Worm (Caenorhabditis elegans): ENCODE results near the gene T16A9.5.
"Not testable (repeated sequence)": the region's sequence is repeated elsewhere in the genome, so short reads cannot be mapped to it uniquely, and the experiment has no call there.

ce11 chrV:14203809-14204208, 11.2 kb downstream of the T16A9.5 start:
- TF ChIP-seq repo-1 (tag; optimal IDR thresholded peaks at IDR 0.05); K12H6.12 (tag; optimal IDR thresholded peaks at IDR 0.05); athp-1 (tag; optimal IDR thresholded peaks at IDR 0.05); ztf-6 (GFP tag; IDR thresholded peaks at IDR 0.05); ceh-58 (GFP tag; IDR thresholded peaks at IDR 0.05); snpc-4 (GFP tag; optimal IDR thresholded peaks at IDR 0.05); snpc-4 (tag; optimal IDR thresholded peaks at IDR 0.05); lir-1 (GFP tag; conservative IDR thresholded peaks at IDR 0.05); let-526 (GFP tag; IDR thresholded peaks at IDR 0.05); lin-40 (tag; optimal IDR thresholded peaks at IDR 0.05): not testable (repeated sequence)
